Fruit fly (Drosophila melanogaster) whole organism: ENCODE results near the gene CG34056.

Source experiments
- CG8478 ChIP-seq: fragments of >200 bp; optimal IDR thresholded peaks from 2 replicates; lab custom pipeline; 2018; ENCODE audit warnings: inconsistent platforms
- EcR ChIP-seq, 2 experiments: fragments of >200 bp; optimal IDR thresholded peaks; 2 replicates each; lab custom pipeline; 2017; ENCODE audit warnings: missing biosample characterization in 2 of 2, missing genetic modification characterization in 2 of 2, missing genetic modification reagents in 2 of 2
- psq ChIP-seq: fragments of >200 bp; optimal IDR thresholded peaks from 2 replicates; lab custom pipeline; 2017

DNA sequence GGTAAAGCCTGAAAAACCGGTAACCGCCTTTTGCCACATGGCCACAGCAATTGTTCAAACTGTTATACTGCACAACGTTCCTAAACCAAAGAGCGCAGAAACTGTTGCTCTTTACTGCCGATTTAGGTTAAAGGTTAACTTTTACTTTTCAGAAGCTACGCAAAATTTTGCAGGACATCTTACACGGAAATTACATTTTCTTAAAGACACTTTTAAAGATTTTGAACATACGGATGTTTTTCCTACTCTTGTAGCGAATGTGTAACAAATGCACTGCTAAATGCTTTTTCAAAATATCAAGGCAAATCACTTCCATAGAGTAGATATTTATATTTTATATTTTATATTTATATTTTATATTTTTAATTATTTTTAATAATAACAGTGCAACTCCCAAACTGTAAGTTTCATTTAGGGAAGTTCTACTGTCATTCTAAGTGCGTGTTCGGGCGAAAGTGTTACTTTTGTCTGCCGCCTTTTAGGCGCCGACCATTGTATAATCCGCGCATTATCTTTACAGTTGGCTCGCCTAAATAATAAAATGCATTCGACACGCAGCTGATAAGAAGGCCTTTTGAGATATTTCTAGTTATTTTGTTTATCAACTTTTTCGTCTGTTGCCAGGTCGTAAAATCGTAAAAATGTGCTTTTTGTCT is 13.4 kb upstream of the CG34056 start:
- TF ChIP-seq CG8478 (lab: Kevin White, UChicago) (no peak), psq (no peak), EcR (GFP tag; optimal IDR thresholded peaks at IDR 0.05; lab: Kevin White, UChicago) (no peak)
